Fruit fly (Drosophila melanogaster): Measurements from ENCODE around the gene tko.

Gene tko

DNA sequence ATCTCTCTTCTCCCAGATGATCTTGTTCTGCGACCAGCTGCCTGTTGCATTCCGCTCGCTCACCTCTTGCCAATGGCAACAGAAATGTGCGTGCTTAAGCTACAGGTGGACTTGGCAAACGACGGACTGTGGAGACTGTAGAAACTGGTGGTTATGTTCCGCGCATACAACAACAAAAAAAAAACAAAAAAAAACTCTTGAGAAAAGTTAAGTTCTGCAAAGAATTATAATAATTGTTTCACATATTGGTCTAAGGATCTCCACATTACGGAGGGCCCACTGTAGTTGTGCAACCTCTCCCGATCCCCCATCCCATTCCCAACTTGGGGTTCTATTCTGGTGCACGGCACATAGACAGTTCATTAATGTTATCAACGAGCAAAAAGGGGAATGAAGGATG is 24.8 kb upstream of the tko start (continued):
- TF ChIP-seq Hr51 (GFP tag; optimal IDR thresholded peaks at IDR 0.05) (peak; percentile 49 to 50), zfh1 (GFP tag; IDR thresholded peaks at IDR 0.05) (peak; percentile 90), Dp (GFP tag; optimal IDR thresholded peaks at IDR 0.05) (no peak), danr (GFP tag; IDR thresholded peaks at IDR 0.05) (0 out of 2 replicates have a peak, but pooled peaks have one; percentile 9), HHEX (GFP tag; optimal IDR thresholded peaks at IDR 0.05) (peak; percentile 22), CG2202 (tag; optimal IDR thresholded peaks at IDR 0.05) (peak; percentile 65), Mad (GFP tag; optimal IDR thresholded peaks at IDR 0.05) (peak; percentile 67), gem (tag; optimal IDR thresholded peaks at IDR 0.05) (peak; percentile 79), CG9727 (GFP tag; optimal IDR thresholded peaks at IDR 0.05) (peak; percentile 82), CG7963 (GFP tag; IDR thresholded peaks at IDR 0.05; ENCODE audit: partially characterized antibody) (no peak), Camta (GFP tag; optimal IDR thresholded peaks at IDR 0.05) (peak; percentile 43), E2f2 (GFP tag; IDR thresholded peaks at IDR 0.05) (peak; percentile 37; the same call in 1 of the 2 replicates), Stat92E (GFP tag; optimal IDR thresholded peaks at IDR 0.05) (peak in 1 of 3 experiments; percentile 38), CG10274 (GFP tag; optimal IDR thresholded peaks at IDR 0.05) (peak; percentile 19), CG13424 (tag; optimal IDR thresholded peaks at IDR 0.05) (peak; percentile 72), Mrtf (GFP tag; IDR thresholded peaks at IDR 0.05) (peak; percentile 77), CG7839 (tag; optimal IDR thresholded peaks at IDR 0.05) (peak; percentile 80), Sry-δ (GFP tag; optimal IDR thresholded peaks at IDR 0.05) (peak; percentile 37), CHES-1-like (GFP tag; optimal IDR thresholded peaks at IDR 0.05) (peak; percentile 56), CG11456 (GFP tag; IDR thresholded peaks at IDR 0.05) (peak; percentile 52; the same call in 1 of the 3 replicates), CG11504 (tag; optimal IDR thresholded peaks at IDR 0.05) (peak; percentile 75), Aef1 (GFP tag; IDR thresholded peaks at IDR 0.05) (peak; percentile 58; the same call in 2 of the 3 replicates), CG13287 (GFP tag; IDR thresholded peaks at IDR 0.05; ENCODE audit: partially characterized antibody) (no peak), otp (GFP tag; IDR thresholded peaks at IDR 0.05) (peak; percentile 83), ro (GFP tag; IDR thresholded peaks at IDR 0.05) (peak; percentile 41; the same call in 1 of the 2 replicates), CG15011 (GFP tag; optimal IDR thresholded peaks at IDR 0.05) (peak; percentile 29), pzg (GFP tag; optimal IDR thresholded peaks at IDR 0.05) (no peak), ewg (GFP tag; optimal IDR thresholded peaks at IDR 0.05) (peak; percentile 56), CG9437 (GFP tag; optimal IDR thresholded peaks at IDR 0.05) (peak; percentile 4), nmo (GFP tag; optimal IDR thresholded peaks at IDR 0.05) (peak; percentile 82), Hey (tag; optimal IDR thresholded peaks at IDR 0.05) (no peak), Chrac-16 (GFP tag; optimal IDR thresholded peaks at IDR 0.05) (peak; percentile 71), dan (GFP tag; IDR thresholded peaks at IDR 0.05) (peak; percentile 84), dpn (GFP tag; optimal IDR thresholded peaks at IDR 0.05) (peak; percentile 60 to 70), dati (GFP tag; IDR thresholded peaks at IDR 0.05) (0 out of 2 replicates have a peak, but pooled peaks have one; percentile 39), fd64A (GFP tag; optimal IDR thresholded peaks at IDR 0.05) (peak; percentile 46), phol (tag; optimal IDR thresholded peaks at IDR 0.05) (peak; percentile 77), NC2β (GFP tag; optimal IDR thresholded peaks at IDR 0.05) (peak; percentile 69), kay (GFP tag; optimal IDR thresholded peaks at IDR 0.05) (peak; percentile 38), CG8944 (GFP tag; optimal IDR thresholded peaks at IDR 0.05) (peak; percentile 71), Hr3 (GFP tag; optimal IDR thresholded peaks at IDR 0.05) (peak; percentile 55), CG7556 (GFP tag; optimal IDR thresholded peaks at IDR 0.05) (peak; percentile 53), cas (GFP tag; IDR thresholded peaks at IDR 0.05) (no peak), lola (GFP tag; optimal IDR thresholded peaks at IDR 0.05) (peak in 1 of 3 experiments; percentile 79), CG5953 (GFP tag; IDR thresholded peaks at IDR 0.05) (0 out of 2 replicates have a peak, but pooled peaks have one; percentile 61), sc (optimal IDR thresholded peaks at IDR 0.05) (no peak), sc (GFP tag; optimal IDR thresholded peaks at IDR 0.05) (peak; percentile 55), HLH54F (GFP tag; optimal IDR thresholded peaks at IDR 0.05) (peak; percentile 37), CG1647 (GFP tag; optimal IDR thresholded peaks at IDR 0.05) (peak; percentile 18), CG30403 (GFP tag; optimal IDR thresholded peaks at IDR 0.05) (peak; percentile 65)
